Fruit fly (Drosophila melanogaster) whole organism, embryonic: ENCODE measurements around the gene Evi5.

Experiments
- Abd-B ChIP-seq: fragments of 200-800 bp; sonication (Bioruptor generic); optimal IDR thresholded peaks from 2 replicates; lab custom pipeline; 2018; ENCODE audit warnings: missing biosample characterization, mild to moderate bottlenecking, missing genetic modification characterization, moderate library complexity
- Adf1 ChIP-seq: fragments of 200-800 bp; sonication (Bioruptor generic); IDR thresholded peaks from 2 replicates; pipeline ENCODE4 v1.3.6; 2022; ENCODE audit warnings: missing biosample characterization, missing genetic modification characterization
- Aef1 ChIP-seq: fragments of 200-800 bp; sonication (Bioruptor generic); IDR thresholded peaks from 3 replicates; pipeline ENCODE4 v1.3.6; 2022; ENCODE audit warnings: missing biosample characterization, missing genetic modification characterization
- Asciz ChIP-seq: fragments of 200-800 bp; sonication (Bioruptor generic); optimal IDR thresholded peaks from 2 replicates; lab custom pipeline; 2017; ENCODE audit warnings: missing biosample characterization, mild to moderate bottlenecking, missing genetic modification characterization, missing genetic modification reagents
- CG10366 ChIP-seq: fragments of 200-800 bp; sonication (Bioruptor generic); IDR thresholded peaks from 2 replicates; pipeline ENCODE4 v1.3.6; 2022; ENCODE audit warnings: missing biosample characterization, missing genetic modification characterization
- CG10543 ChIP-seq: fragments of 200-800 bp; sonication (Bioruptor generic); optimal IDR thresholded peaks from 3 replicates; lab custom pipeline; 2017; ENCODE audit warnings: missing biosample characterization, mild to moderate bottlenecking, missing genetic modification characterization, moderate library complexity
- CG11695 ChIP-seq: fragments of 200-800 bp; sonication (Bioruptor generic); IDR thresholded peaks from 3 replicates; pipeline ENCODE4 v1.3.6; 2022; ENCODE audit warnings: missing biosample characterization, missing genetic modification characterization
- CG13296 ChIP-seq: fragments of 200-800 bp; sonication (Bioruptor generic); optimal IDR thresholded peaks from 3 replicates; lab custom pipeline; 2018; ENCODE audit warnings: missing biosample characterization, mild to moderate bottlenecking, missing genetic modification characterization
- CG17328 ChIP-seq: fragments of 200-800 bp; sonication (Bioruptor generic); IDR thresholded peaks from 2 replicates; pipeline ENCODE4 v1.3.6; 2022; ENCODE audit warnings: missing biosample characterization, missing genetic modification characterization
- CG1792 ChIP-seq: fragments of 200-800 bp; sonication (Bioruptor generic); optimal IDR thresholded peaks from 2 replicates; lab custom pipeline; 2016; ENCODE audit warnings: missing biosample characterization, missing genetic modification characterization
- CG31224 ChIP-seq: fragments of 200-800 bp; sonication (Bioruptor generic); IDR thresholded peaks from 2 replicates; pipeline ENCODE4 v1.3.6; 2022; ENCODE audit warnings: missing biosample characterization, missing genetic modification characterization
- CG33557 ChIP-seq: fragments of 200-800 bp; sonication (Bioruptor generic); optimal IDR thresholded peaks from 2 replicates; lab custom pipeline; 2019; ENCODE audit warnings: missing biosample characterization, mild to moderate bottlenecking, missing genetic modification characterization, moderate library complexity
- CG34224 ChIP-seq: fragments of 200-800 bp; sonication (Bioruptor generic); IDR thresholded peaks from 3 replicates; pipeline ENCODE4 v1.3.6; 2022; ENCODE audit warnings: missing biosample characterization, missing genetic modification characterization; ENCODE audit not compliant: partially characterized antibody
- CG3838 ChIP-seq: fragments of 200-800 bp; sonication (Bioruptor generic); optimal IDR thresholded peaks from 3 replicates; lab custom pipeline; 2016; ENCODE audit warnings: missing biosample characterization, missing genetic modification characterization
- CG4360 ChIP-seq: fragments of 200-800 bp; sonication (Bioruptor generic); IDR thresholded peaks from 2 replicates; pipeline ENCODE4 v1.3.6; 2022; ENCODE audit warnings: missing biosample characterization, missing genetic modification characterization
- CG4707 ChIP-seq: fragments of 200-800 bp; sonication (Bioruptor generic); optimal IDR thresholded peaks from 2 replicates; lab custom pipeline; 2018; ENCODE audit warnings: missing biosample characterization, mild to moderate bottlenecking, missing genetic modification characterization, moderate library complexity
- CG5953 ChIP-seq: fragments of 200-800 bp; sonication (Bioruptor generic); IDR thresholded peaks from 2 replicates; pipeline ENCODE4 v1.3.6; 2022; ENCODE audit warnings: missing biosample characterization, missing genetic modification characterization
- CG6689 ChIP-seq: fragments of 200-800 bp; sonication (Bioruptor generic); IDR thresholded peaks from 2 replicates; pipeline ENCODE4 v1.3.6; 2022; ENCODE audit warnings: missing biosample characterization, missing genetic modification characterization
- CG6813 ChIP-seq: fragments of 200-800 bp; sonication (Bioruptor generic); optimal IDR thresholded peaks from 2 replicates; lab custom pipeline; 2017; ENCODE audit warnings: missing biosample characterization, missing genetic modification characterization, mild to moderate bottlenecking, moderate library complexity, missing genetic modification reagents
- CG7556 ChIP-seq: fragments of 200-800 bp; sonication (Bioruptor generic); optimal IDR thresholded peaks from 2 replicates; lab custom pipeline; 2017; ENCODE audit warnings: missing biosample characterization, mild to moderate bottlenecking, missing genetic modification characterization
- CG8281 ChIP-seq: fragments of 200-800 bp; sonication (Bioruptor generic); optimal IDR thresholded peaks from 2 replicates; lab custom pipeline; 2018; ENCODE audit warnings: missing biosample characterization, mild to moderate bottlenecking, missing genetic modification characterization, moderate library complexity
- CG8924 ChIP-seq: fragments of 200-800 bp; optimal IDR thresholded peaks from 3 replicates; lab custom pipeline; 2019; ENCODE audit warnings: missing biosample characterization, mild to moderate bottlenecking, missing genetic modification characterization, moderate library complexity
- CHES-1-like ChIP-seq: fragments of 200-800 bp; sonication (Bioruptor generic); optimal IDR thresholded peaks from 2 replicates; lab custom pipeline; 2016; ENCODE audit warnings: missing biosample characterization, missing genetic modification characterization
- D19B ChIP-seq: fragments of 200-800 bp; sonication (Bioruptor generic); optimal IDR thresholded peaks from 2 replicates; lab custom pipeline; 2017; ENCODE audit warnings: missing biosample characterization, mild to moderate bottlenecking, missing genetic modification characterization
- Dref ChIP-seq: fragments of 200-800 bp; sonication (Bioruptor generic); IDR thresholded peaks from 2 replicates; pipeline ENCODE4 v1.3.6; 2022; ENCODE audit warnings: missing biosample characterization, missing genetic modification characterization
- HmgD ChIP-seq: fragments of 200-800 bp; sonication (Bioruptor generic); optimal IDR thresholded peaks from 3 replicates; lab custom pipeline; 2016; ENCODE audit warnings: missing biosample characterization, missing genetic modification characterization
- Hr78 ChIP-seq, 2 experiments: fragments of 200-800 bp in 1 of 2; fragments of >200 bp in 1 of 2; sonication (Bioruptor generic) in 1 of 2; optimal IDR thresholded peaks; 2 replicates each; lab custom pipeline; 2017 to 2019; ENCODE audit warnings: missing biosample characterization in 2 of 2, missing genetic modification characterization in 2 of 2, mild to moderate bottlenecking in 1 of 2, moderate library complexity in 1 of 2
- Hsf ChIP-seq: fragments of 200-800 bp; sonication (Bioruptor generic); optimal IDR thresholded peaks from 3 replicates; lab custom pipeline; 2016; ENCODE audit warnings: missing biosample characterization, missing genetic modification characterization
- MBD-R2 ChIP-seq: fragments of 200-800 bp; sonication (Bioruptor generic); IDR thresholded peaks from 2 replicates; pipeline ENCODE4 v1.3.6; 2022; ENCODE audit warnings: missing biosample characterization, missing genetic modification characterization
- MTF-1 ChIP-seq: fragments of 200-800 bp; sonication (Bioruptor generic); optimal IDR thresholded peaks from 2 replicates; lab custom pipeline; 2018; ENCODE audit warnings: missing biosample characterization, mild to moderate bottlenecking, missing genetic modification characterization, borderline replicate concordance
- Optix ChIP-seq: fragments of 200-800 bp; sonication (Bioruptor generic); IDR thresholded peaks from 3 replicates; pipeline ENCODE4 v1.3.6; 2022; ENCODE audit warnings: missing biosample characterization, missing genetic modification characterization
- ato ChIP-seq: fragments of 200-800 bp; sonication (Bioruptor generic); IDR thresholded peaks from 2 replicates; pipeline ENCODE4 v1.3.6; 2022; ENCODE audit warnings: missing biosample characterization, missing genetic modification characterization; ENCODE audit not compliant: partially characterized antibody
- bbx ChIP-seq: fragments of 200-800 bp; sonication (Bioruptor generic); IDR thresholded peaks from 2 replicates; pipeline ENCODE4 v1.3.6; 2022; ENCODE audit warnings: missing biosample characterization, missing genetic modification characterization; ENCODE audit not compliant: partially characterized antibody
- bsh ChIP-seq, 2 experiments: fragments of 200-800 bp; sonication (Bioruptor generic); optimal IDR thresholded peaks; 2 replicates each; lab custom pipeline; 2017 to 2018; ENCODE audit warnings: mild to moderate bottlenecking in 2 of 2, missing biosample characterization in 2 of 2, missing genetic modification characterization in 2 of 2, moderate library complexity in 1 of 2
- chn ChIP-seq: fragments of 200-800 bp; sonication (Bioruptor generic); optimal IDR thresholded peaks from 2 replicates; lab custom pipeline; 2016; ENCODE audit warnings: missing biosample characterization, missing genetic modification characterization
- corto ChIP-seq: fragments of 200-800 bp; sonication (Bioruptor generic); optimal IDR thresholded peaks from 2 replicates; lab custom pipeline; 2016; ENCODE audit warnings: missing biosample characterization, mild to moderate bottlenecking, missing genetic modification characterization, moderate library complexity
- croc ChIP-seq: fragments of 200-800 bp; sonication (Bioruptor generic); conservative IDR thresholded peaks from 3 replicates; pipeline ENCODE4 v1.3.6; 2022; ENCODE audit warnings: missing biosample characterization, missing genetic modification characterization
- cwo ChIP-seq: fragments of 200-800 bp; sonication (Bioruptor generic); optimal IDR thresholded peaks from 3 replicates; lab custom pipeline; 2017; ENCODE audit warnings: missing biosample characterization, missing genetic modification characterization, mild to moderate bottlenecking, moderate library complexity, missing genetic modification reagents
- kah ChIP-seq: fragments of 200-800 bp; sonication (Bioruptor generic); optimal IDR thresholded peaks from 2 replicates; lab custom pipeline; 2018; ENCODE audit warnings: missing biosample characterization, mild to moderate bottlenecking, missing genetic modification characterization
- ro ChIP-seq: fragments of 200-800 bp; sonication (Bioruptor generic); IDR thresholded peaks from 2 replicates; pipeline ENCODE4 v1.3.6; 2022; ENCODE audit warnings: missing biosample characterization, missing genetic modification characterization
- sima ChIP-seq: fragments of 200-800 bp; sonication (Bioruptor generic); optimal IDR thresholded peaks from 2 replicates; lab custom pipeline; 2016; ENCODE audit warnings: missing biosample characterization, missing genetic modification characterization
- sisA ChIP-seq: fragments of 200-800 bp; sonication (Bioruptor generic); IDR thresholded peaks from 2 replicates; pipeline ENCODE4 v1.3.6; 2022; ENCODE audit warnings: missing biosample characterization, missing genetic modification characterization
- sr ChIP-seq: fragments of 200-800 bp; sonication (Bioruptor generic); IDR thresholded peaks from 3 replicates; pipeline ENCODE4 v1.3.6; 2022; ENCODE audit warnings: missing biosample characterization, missing genetic modification characterization
- toy ChIP-seq: fragments of 200-800 bp; sonication (Bioruptor generic); IDR thresholded peaks from 2 replicates; pipeline ENCODE4 v1.3.6; 2022; ENCODE audit warnings: missing biosample characterization, missing genetic modification characterization
- unc-4 ChIP-seq: fragments of 200-800 bp; sonication (Bioruptor generic); IDR thresholded peaks from 2 replicates; pipeline ENCODE4 v1.3.6; 2022; ENCODE audit warnings: missing biosample characterization, missing genetic modification characterization; ENCODE audit not compliant: partially characterized antibody
- unpg ChIP-seq: fragments of 200-800 bp; sonication (Bioruptor generic); optimal IDR thresholded peaks from 3 replicates; lab custom pipeline; 2018; ENCODE audit warnings: missing biosample characterization, mild to moderate bottlenecking, missing genetic modification characterization, moderate library complexity
- wek ChIP-seq: fragments of 200-800 bp; sonication (Bioruptor generic); optimal IDR thresholded peaks from 3 replicates; lab custom pipeline; 2018; ENCODE audit warnings: missing biosample characterization, mild to moderate bottlenecking, missing genetic modification characterization, moderate library complexity
- zen2 ChIP-seq: fragments of 200-800 bp; sonication (Bioruptor generic); IDR thresholded peaks from 3 replicates; pipeline ENCODE4 v1.3.6; 2022; ENCODE audit warnings: missing biosample characterization, missing genetic modification characterization; ENCODE audit not compliant: partially characterized antibody

Gene Evi5

dm6 chrX:11454189-11454882, at the start of gene Evi5, which contains the start of gene HP5 (continued):
- TF ChIP-seq CG34224 (GFP tag; lab: Robert Waterston, UW) (peak; percentile 16; the same call in 1 of the 3 replicates), CG10366 (GFP tag; lab: Robert Waterston, UW) (peak; percentile 62), CG4360 (GFP tag; lab: Robert Waterston, UW) (no peak), cwo (GFP tag; lab: Kevin White, UChicago) (no peak), zen2 (GFP tag; lab: Robert Waterston, UW) (no peak), CG3838 (GFP tag; lab: Kevin White, UChicago) (no peak), bsh (GFP tag; optimal IDR thresholded peaks at IDR 0.05; lab: Kevin White, UChicago) (peak in 1 of 2 experiments; percentile 7), CG13296 (GFP tag; lab: Kevin White, UChicago) (no peak), chn (GFP tag; lab: Kevin White, UChicago) (peak; percentile 29), Adf1 (GFP tag; lab: Robert Waterston, UW) (no peak; the same call in 1 of the 2 replicates), CG6813 (GFP tag; lab: Kevin White, UChicago) (no peak), sima (no peak), Abd-B (GFP tag; lab: Kevin White, UChicago) (peak; percentile 91), CG4707 (GFP tag; lab: Kevin White, UChicago) (peak; percentile 61), CG5953 (GFP tag; lab: Robert Waterston, UW) (no peak), corto (GFP tag; lab: Kevin White, UChicago) (no peak), kah (GFP tag; lab: Kevin White, UChicago) (no peak), Asciz (no peak), croc (GFP tag; lab: Robert Waterston, UW) (no peak), Optix (no peak), Hr78 (GFP tag; optimal IDR thresholded peaks at IDR 0.05; lab: Kevin White, UChicago) (no peak), CG11695 (0 out of 3 replicates have a peak, but pooled peaks have one; percentile 21), Hsf (peak; percentile 55), wek (GFP tag; lab: Kevin White, UChicago) (no peak), ro (no peak), CG7556 (GFP tag; lab: Kevin White, UChicago) (no peak), CHES-1-like (GFP tag; lab: Kevin White, UChicago) (peak; percentile 54), HmgD (GFP tag; lab: Kevin White, UChicago) (peak; percentile 34), CG17328 (GFP tag; lab: Robert Waterston, UW) (peak; percentile 41; the same call in 1 of the 2 replicates), sr (GFP tag; lab: Robert Waterston, UW) (no peak), MBD-R2 (GFP tag; lab: Robert Waterston, UW) (peak; percentile 6; the same call in 1 of the 2 replicates), unc-4 (GFP tag; lab: Robert Waterston, UW) (peak; percentile 35; the same call in 1 of the 2 replicates), CG1792 (peak; percentile 48), D19B (GFP tag; lab: Kevin White, UChicago) (no peak), bbx (GFP tag; lab: Robert Waterston, UW) (peak; percentile 56), ato (GFP tag; lab: Robert Waterston, UW) (no peak), CG33557 (GFP tag; lab: Kevin White, UChicago) (no peak), CG31224 (0 out of 2 replicates have a peak, but pooled peaks have one; percentile 49), MTF-1 (GFP tag; lab: Kevin White, UChicago) (no peak), Aef1 (GFP tag; lab: Robert Waterston, UW) (peak; percentile 66), toy (GFP tag; lab: Robert Waterston, UW) (no peak; the same call in 1 of the 2 replicates), Dref (peak; percentile 74), CG10543 (GFP tag; lab: Kevin White, UChicago) (peak; percentile 29), CG6689 (GFP tag; lab: Robert Waterston, UW) (peak; percentile 68), sisA (peak; percentile 73), CG8281 (tag; lab: Kevin White, UChicago) (peak; percentile 9), CG8924 (peak; percentile 14), unpg (GFP tag; lab: Kevin White, UChicago) (peak; percentile 6)
